Worm (Caenorhabditis elegans): ENCODE data around the gene ZK546.2.
A peak's percentile ranks its signal among the peaks of the same experiment; 100 is the strongest.

The ZK546.2 gene

ce11 chrII:4942829-4943228 is 3.0 kb upstream of the ZK546.2 start:
- TF ChIP-seq lin-13 (tag; optimal IDR thresholded peaks at IDR 0.05), result no peak
- TF ChIP-seq mep-1 (tag; optimal IDR thresholded peaks at IDR 0.05), result no peak
- no peak for TF ChIP-seq blmp-1 (tag; optimal IDR thresholded peaks at IDR 0.05)

ce11 chrII:4943849-4944248 is 2.0 kb upstream of the ZK546.2 start, which contains the start of gene mdt-4:
Gene mdt-4 (minus strand): TSS chrII:4943949.
- no peak for TF ChIP-seq unc-120 (tag; optimal IDR thresholded peaks at IDR 0.05; ENCODE audit: poor library complexity, severe bottlenecking)
- TF ChIP-seq nhr-237 (tag; optimal IDR thresholded peaks at IDR 0.05), result no peak
- TF ChIP-seq nhr-2 (tag; optimal IDR thresholded peaks at IDR 0.05), result no peak
- TF ChIP-seq M03D4.4 (tag; optimal IDR thresholded peaks at IDR 0.05), result no peak
- no peak for TF ChIP-seq ces-1 (GFP tag; optimal IDR thresholded peaks at IDR 0.05)

- TF ChIP-seq mab-5 (tag; optimal IDR thresholded peaks at IDR 0.05) (no peak), unc-120 (tag; optimal IDR thresholded peaks at IDR 0.05; ENCODE audit: poor library complexity, severe bottlenecking) (peak; percentile 17)
These were observed 948 bp downstream of the ZK546.2 start for ce11 chrII:4946775-4947174.

- TF ChIP-seq nhr-2 (tag; optimal IDR thresholded peaks at IDR 0.05) (no peak), drap-1 (GFP tag; optimal IDR thresholded peaks at IDR 0.05) (no peak), nhr-76 (tag; optimal IDR thresholded peaks at IDR 0.05) (no peak), ztf-11 (tag; optimal IDR thresholded peaks at IDR 0.05) (no peak), M03D4.4 (tag; optimal IDR thresholded peaks at IDR 0.05) (no peak), bed-3 (GFP tag; optimal IDR thresholded peaks at IDR 0.05) (no peak), elt-1 (tag; optimal IDR thresholded peaks at IDR 0.05; ENCODE audit: borderline replicate concordance, insufficient read depth) (no peak), nhr-237 (tag; optimal IDR thresholded peaks at IDR 0.05) (no peak), ceh-83 (GFP tag; optimal IDR thresholded peaks at IDR 0.05) (no peak), nhr-12 (tag; optimal IDR thresholded peaks at IDR 0.05) (no peak)
These were observed 2.3 kb downstream of the ZK546.2 start for ce11 chrII:4948118-4948517.

- TF ChIP-seq snpc-4 (tag; optimal IDR thresholded peaks at IDR 0.05) (no peak), mab-5 (tag; optimal IDR thresholded peaks at IDR 0.05) (no peak), unc-62 (GFP tag; optimal IDR thresholded peaks at IDR 0.05) (no peak), cnd-1 (tag; optimal IDR thresholded peaks at IDR 0.05) (no peak), nhr-2 (tag; optimal IDR thresholded peaks at IDR 0.05) (no peak), ces-1 (GFP tag; optimal IDR thresholded peaks at IDR 0.05) (no peak), lin-32 (GFP tag; optimal IDR thresholded peaks at IDR 0.05) (no peak), nhr-237 (tag; optimal IDR thresholded peaks at IDR 0.05) (no peak), pha-4 (tag; optimal IDR thresholded peaks at IDR 0.05) (no peak), ham-2 (GFP tag; optimal IDR thresholded peaks at IDR 0.05) (no peak), sptf-1 (tag; optimal IDR thresholded peaks at IDR 0.05) (no peak), ztf-11 (tag; optimal IDR thresholded peaks at IDR 0.05) (no peak), nhr-76 (tag; optimal IDR thresholded peaks at IDR 0.05) (no peak), bed-3 (GFP tag; optimal IDR thresholded peaks at IDR 0.05) (no peak), unc-120 (tag; optimal IDR thresholded peaks at IDR 0.05; ENCODE audit: poor library complexity, severe bottlenecking) (no peak)
These were observed 3.6 kb downstream of the ZK546.2 start, which contains the start of the genes try-1 and zyg-12 for ce11 chrII:4949380-4949950. Gene try-1 (minus strand): TSS chrII:4949527. Gene zyg-12 (plus strand): TSS chrII:4949900.

ce11 chrII:4953289-4953688 is 7.5 kb downstream of the ZK546.2 start, which contains the start of gene ndx-3:
Gene ndx-3 (plus strand): TSS chrII:4953589.
- no peak for TF ChIP-seq M03D4.4 (tag; optimal IDR thresholded peaks at IDR 0.05)
- TF ChIP-seq unc-39 (tag; optimal IDR thresholded peaks at IDR 0.05), result no peak
- no peak for TF ChIP-seq ceh-83 (GFP tag; optimal IDR thresholded peaks at IDR 0.05)
- TF ChIP-seq elt-3 (tag; optimal IDR thresholded peaks at IDR 0.05), result no peak
- TF ChIP-seq ham-2 (GFP tag; optimal IDR thresholded peaks at IDR 0.05), result no peak
- no peak for TF ChIP-seq lin-13 (tag; optimal IDR thresholded peaks at IDR 0.05)
- no peak for TF ChIP-seq blmp-1 (tag; optimal IDR thresholded peaks at IDR 0.05)
- no peak for TF ChIP-seq mls-2 (tag; optimal IDR thresholded peaks at IDR 0.05)
- TF ChIP-seq sem-2 (GFP tag; optimal IDR thresholded peaks at IDR 0.05), result no peak

Measured in whole organism, mixed stage, embryonic.